Worm (Caenorhabditis elegans) whole organism, L3 larva: ENCODE measurements around the gene T24H10.1.

ENCODE experiments used
- R02D3.7 ChIP-seq: fragments of 150-350 bp; optimal IDR thresholded peaks from 2 replicates; lab custom pipeline; 2014; ENCODE audit warnings: missing biosample characterization, missing genetic modification characterization
- aly-2 ChIP-seq: fragments of 150-350 bp; optimal IDR thresholded peaks from 2 replicates; lab custom pipeline; 2014; ENCODE audit warnings: missing biosample characterization, missing genetic modification characterization
- ceh-16 ChIP-seq: sonication (generic microtip); optimal IDR thresholded peaks from 2 replicates; lab custom pipeline; 2017; ENCODE audit warnings: missing biosample characterization, missing genetic modification characterization
- ceh-28 ChIP-seq: fragments of 150-350 bp; optimal IDR thresholded peaks from 2 replicates; lab custom pipeline; 2014; ENCODE audit warnings: missing biosample characterization, missing genetic modification reagents, missing genetic modification characterization
- ceh-9 ChIP-seq: sonication (generic microtip); optimal IDR thresholded peaks from 2 replicates; lab custom pipeline; 2018; ENCODE audit warnings: missing biosample characterization, missing genetic modification characterization
- egl-27 ChIP-seq: sonication (generic microtip); optimal IDR thresholded peaks from 4 replicates; lab custom pipeline; 2017; ENCODE audit warnings: missing biosample characterization, missing genetic modification reagents, missing genetic modification characterization
- egl-5 ChIP-seq: fragments of 150-350 bp; optimal IDR thresholded peaks from 2 replicates; lab custom pipeline; 2017; ENCODE audit warnings: missing biosample characterization, missing genetic modification reagents, missing genetic modification characterization, inconsistent platforms
- elt-1 ChIP-seq: fragments of 150-350 bp; optimal IDR thresholded peaks from 2 replicates; lab custom pipeline; 2014; ENCODE audit warnings: missing biosample characterization, missing genetic modification characterization
- elt-2 ChIP-seq: sonication (generic microtip); optimal IDR thresholded peaks from 2 replicates; lab custom pipeline; 2016; ENCODE audit warnings: missing genetic modification reagents, mild to moderate bottlenecking, missing genetic modification characterization, missing compliant biosample characterization
- eor-1 ChIP-seq, 2 experiments: fragments of 150-350 bp; optimal IDR thresholded peaks; 2 replicates each; lab custom pipeline; 2014 to 2018; ENCODE audit warnings: missing biosample characterization in 2 of 2, missing genetic modification characterization in 2 of 2
- fkh-10 ChIP-seq: sonication (generic microtip); optimal IDR thresholded peaks from 2 replicates; lab custom pipeline; 2017; ENCODE audit warnings: missing biosample characterization, missing genetic modification reagents, missing genetic modification characterization
- fkh-2 ChIP-seq: fragments of 150-350 bp; optimal IDR thresholded peaks from 2 replicates; lab custom pipeline; 2014; ENCODE audit warnings: missing biosample characterization, missing genetic modification reagents, missing genetic modification characterization
- fos-1 ChIP-seq: fragments of 150-350 bp; optimal IDR thresholded peaks from 2 replicates; lab custom pipeline; 2014; ENCODE audit warnings: missing biosample characterization, missing genetic modification characterization
- hmg-11 ChIP-seq: sonication (generic microtip); optimal IDR thresholded peaks from 2 replicates; lab custom pipeline; 2016; ENCODE audit warnings: missing genetic modification characterization, missing compliant biosample characterization
- jun-1 ChIP-seq: fragments of 150-350 bp; optimal IDR thresholded peaks from 2 replicates; lab custom pipeline; 2014; ENCODE audit warnings: missing biosample characterization, missing genetic modification reagents, missing genetic modification characterization
- lin-15B ChIP-seq: fragments of 150-350 bp; optimal IDR thresholded peaks from 2 replicates; lab custom pipeline; 2014; ENCODE audit warnings: missing biosample characterization, missing genetic modification characterization
- lin-39 ChIP-seq: fragments of 150-350 bp; optimal IDR thresholded peaks from 2 replicates; lab custom pipeline; 2018; ENCODE audit warnings: missing biosample characterization, missing genetic modification reagents, missing genetic modification characterization
- lsy-12 ChIP-seq: sonication (generic microtip); optimal IDR thresholded peaks from 2 replicates; lab custom pipeline; 2016; ENCODE audit warnings: mild to moderate bottlenecking, missing genetic modification characterization, missing compliant biosample characterization
- nfya-1 ChIP-seq: sonication (generic microtip); optimal IDR thresholded peaks from 2 replicates; lab custom pipeline; 2017; ENCODE audit warnings: missing genetic modification characterization, mild to moderate bottlenecking, missing compliant biosample characterization, antibody characterized with exemption, moderate library complexity; ENCODE audit not compliant: insufficient read depth
- nhr-11 ChIP-seq: fragments of 150-350 bp; optimal IDR thresholded peaks from 2 replicates; lab custom pipeline; 2014; ENCODE audit warnings: missing biosample characterization, missing genetic modification characterization
- nhr-23 ChIP-seq: fragments of 150-350 bp; optimal IDR thresholded peaks from 2 replicates; lab custom pipeline; 2014; ENCODE audit warnings: missing biosample characterization, missing genetic modification reagents, missing genetic modification characterization
- nhr-25 ChIP-seq: sonication (generic microtip); optimal IDR thresholded peaks from 2 replicates; lab custom pipeline; 2017; ENCODE audit warnings: missing biosample characterization, missing genetic modification characterization
- nhr-28 ChIP-seq: fragments of 150-350 bp; optimal IDR thresholded peaks from 2 replicates; lab custom pipeline; 2014; ENCODE audit warnings: missing biosample characterization, missing genetic modification characterization
- nhr-43 ChIP-seq: sonication (generic microtip); optimal IDR thresholded peaks from 2 replicates; lab custom pipeline; 2016; ENCODE audit warnings: mild to moderate bottlenecking, missing genetic modification characterization, missing compliant biosample characterization; ENCODE audit not compliant: poor library complexity, severe bottlenecking
- nhr-67 ChIP-seq: fragments of 150-350 bp; optimal IDR thresholded peaks from 2 replicates; lab custom pipeline; 2014; ENCODE audit warnings: missing biosample characterization, missing genetic modification characterization
- nhr-77 ChIP-seq: fragments of 150-350 bp; optimal IDR thresholded peaks from 2 replicates; lab custom pipeline; 2014; ENCODE audit warnings: missing biosample characterization, missing genetic modification characterization
- pha-4 ChIP-seq: fragments of 150-350 bp; optimal IDR thresholded peaks from 2 replicates; lab custom pipeline; 2014; ENCODE audit warnings: missing biosample characterization, missing genetic modification reagents, missing genetic modification characterization
- pqm-1 ChIP-seq: fragments of 150-350 bp; optimal IDR thresholded peaks from 2 replicates; lab custom pipeline; 2017; ENCODE audit warnings: missing biosample characterization, missing genetic modification characterization, inconsistent platforms
- sea-2 ChIP-seq: fragments of 150-350 bp; sonication (generic microtip); optimal IDR thresholded peaks from 4 replicates; lab custom pipeline; 2014; ENCODE audit warnings: missing biosample characterization, missing genetic modification reagents, missing genetic modification characterization
- skn-1 ChIP-seq: fragments of 150-350 bp; optimal IDR thresholded peaks from 2 replicates; lab custom pipeline; 2014; ENCODE audit warnings: missing biosample characterization, missing genetic modification characterization
- tbx-2 ChIP-seq: sonication (generic microtip); optimal IDR thresholded peaks from 2 replicates; lab custom pipeline; 2016; ENCODE audit warnings: mild to moderate bottlenecking, missing genetic modification characterization, missing compliant biosample characterization
- unc-39 ChIP-seq: sonication (generic microtip); optimal IDR thresholded peaks from 4 replicates; lab custom pipeline; 2017; ENCODE audit warnings: missing biosample characterization, missing genetic modification characterization
- ztf-11 ChIP-seq: fragments of 150-350 bp; optimal IDR thresholded peaks from 2 replicates; lab custom pipeline; 2014; ENCODE audit warnings: missing biosample characterization, missing genetic modification characterization
- ztf-4 ChIP-seq: fragments of 150-350 bp; optimal IDR thresholded peaks from 2 replicates; lab custom pipeline; 2014; ENCODE audit warnings: missing biosample characterization, missing genetic modification characterization

Gene T24H10.1

DNA sequence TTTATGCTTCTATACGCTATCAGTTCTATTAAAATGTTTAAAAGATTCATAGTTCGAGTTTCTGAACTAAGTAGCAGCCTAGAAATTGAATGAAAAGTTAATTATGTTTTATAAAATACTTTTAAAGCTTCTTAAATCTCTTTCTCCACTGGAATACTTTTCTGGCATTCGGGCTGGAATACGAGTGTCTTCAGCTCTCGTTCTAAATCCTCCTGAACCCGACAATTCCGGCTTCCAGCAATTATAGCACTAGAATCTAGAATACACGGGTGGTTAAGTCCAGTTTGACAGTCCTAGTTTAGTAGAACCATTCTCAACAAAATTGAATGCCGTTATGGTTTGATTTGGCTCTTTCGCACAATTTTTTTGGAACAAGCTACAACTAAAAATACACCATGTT is 33.2 kb downstream of the T24H10.1 start:
- TF ChIP-seq lsy-12 (tag; lab: Kevin White, UChicago): peak; percentile 62
- peak; percentile 14 for TF ChIP-seq ceh-28 (tag; lab: Kevin White, UChicago)
- no peak for TF ChIP-seq lin-39 (tag; lab: Kevin White, UChicago)
- TF ChIP-seq nhr-28 (tag; lab: Kevin White, UChicago): no peak
- TF ChIP-seq jun-1: no peak
- TF ChIP-seq nhr-43 (tag; lab: Kevin White, UChicago): peak; percentile 12
- no peak for TF ChIP-seq eor-1 (tag; optimal IDR thresholded peaks at IDR 0.05; lab: Kevin White, UChicago)
- no peak for TF ChIP-seq ztf-4
- TF ChIP-seq aly-2: no peak

- TF ChIP-seq nhr-67 (tag; lab: Kevin White, UChicago) (no peak), nhr-77 (tag; lab: Kevin White, UChicago) (no peak), jun-1 (no peak), nhr-11 (no peak), pqm-1 (tag; lab: Kevin White, UChicago) (no peak), fos-1 (no peak), nfya-1 (tag; lab: Kevin White, UChicago) (no peak), elt-1 (no peak), ceh-28 (tag; lab: Kevin White, UChicago) (no peak), aly-2 (no peak), tbx-2 (tag; lab: Kevin White, UChicago) (no peak), hmg-11 (tag; lab: Kevin White, UChicago) (no peak), egl-5 (no peak), egl-27 (no peak), skn-1 (tag; lab: Kevin White, UChicago) (no peak), nhr-25 (tag; lab: Kevin White, UChicago) (no peak), unc-39 (no peak), ceh-16 (tag; lab: Kevin White, UChicago) (no peak), ztf-11 (tag; lab: Kevin White, UChicago) (no peak)
- TF ChIP-seq, all 47 proteins: peak for 0
Measured at ce11 chrII:9135878-9136277, 36.7 kb downstream of the T24H10.1 start, which contains the start of gene nlp-78. TSS of gene nlp-78 (plus strand) at chrII:9136178.

DNA sequence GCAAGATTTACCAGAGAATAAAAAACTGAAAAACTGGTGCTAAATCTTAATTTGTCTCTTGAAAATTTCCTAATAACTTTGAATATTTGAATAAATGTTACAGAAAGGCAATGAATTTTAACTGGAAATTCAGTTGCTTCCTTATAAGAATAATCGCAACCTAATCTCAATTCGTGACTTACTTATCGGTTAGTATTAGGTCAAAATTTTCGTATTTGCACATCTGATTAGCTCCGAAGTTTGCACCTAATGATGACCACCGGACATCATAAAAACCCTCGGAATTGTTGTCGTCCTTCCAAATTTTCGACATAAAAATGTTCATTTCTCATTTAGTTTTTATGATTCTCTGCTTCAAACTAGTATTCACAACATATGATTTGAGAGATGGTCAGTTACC is 38.6 kb downstream of the T24H10.1 start, which contains the start of gene C16D2.3:
Gene C16D2.3, plus strand, starts transcription at position 301 of the 400 bp plus-strand sequence.
- no peak for TF ChIP-seq aly-2
- TF ChIP-seq egl-5: no peak
- no peak for TF ChIP-seq sea-2 (GFP tag; lab: Kevin White, UChicago)
- TF ChIP-seq pqm-1 (tag; lab: Kevin White, UChicago): no peak
- no peak for TF ChIP-seq nhr-23 (tag; lab: Kevin White, UChicago)
- no peak for TF ChIP-seq ceh-28 (tag; lab: Kevin White, UChicago)
- no peak for TF ChIP-seq fkh-10 (GFP tag; lab: Kevin White, UChicago)

ce11 chrII:9139172-9139700 is 40.1 kb downstream of the T24H10.1 start, which contains the start of gene Y9C2UA.1:
TSS of gene Y9C2UA.1 (plus strand) at chrII:9139650.
- TF ChIP-seq egl-5 (no peak), nhr-25 (tag; lab: Kevin White, UChicago) (no peak), lin-15B (no peak), ceh-9 (tag; lab: Kevin White, UChicago) (no peak), ceh-16 (tag; lab: Kevin White, UChicago) (no peak), nhr-28 (tag; lab: Kevin White, UChicago) (no peak), pha-4 (tag; lab: Kevin White, UChicago) (no peak), nfya-1 (tag; lab: Kevin White, UChicago) (no peak), aly-2 (no peak), pqm-1 (tag; lab: Kevin White, UChicago) (no peak), ceh-28 (tag; lab: Kevin White, UChicago) (no peak), R02D3.7 (tag; lab: Kevin White, UChicago) (no peak), elt-2 (tag; lab: Kevin White, UChicago) (no peak), nhr-77 (tag; lab: Kevin White, UChicago) (no peak), fkh-2 (tag; lab: Kevin White, UChicago) (no peak), nhr-43 (tag; lab: Kevin White, UChicago) (no peak)
- TF ChIP-seq, all 47 proteins: peak for 0
